Fruit fly (Drosophila melanogaster) whole organism, adult: ENCODE results near the gene dy.

Experiments
- CG11617 ChIP-seq: fragments of 200-800 bp; sonication (Bioruptor generic); optimal IDR thresholded peaks from 2 replicates; lab custom pipeline; 2017; ENCODE audit warnings: mild to moderate bottlenecking, missing biosample characterization, missing genetic modification reagents, missing genetic modification characterization
- CG12768 ChIP-seq: fragments of 200-800 bp; sonication (Bioruptor generic); optimal IDR thresholded peaks from 2 replicates; lab custom pipeline; 2017; ENCODE audit warnings: missing biosample characterization, missing genetic modification characterization, mild to moderate bottlenecking, moderate library complexity, missing genetic modification reagents
- CG14711 ChIP-seq: fragments of 200-800 bp; sonication (Bioruptor generic); optimal IDR thresholded peaks from 2 replicates; lab custom pipeline; 2018; ENCODE audit warnings: missing biosample characterization, mild to moderate bottlenecking, missing genetic modification characterization, moderate library complexity
- CG1620 ChIP-seq: fragments of 200-800 bp; sonication (Bioruptor generic); optimal IDR thresholded peaks from 2 replicates; lab custom pipeline; 2016; ENCODE audit warnings: missing biosample characterization, missing genetic modification characterization
- CG33017 ChIP-seq: fragments of 200-800 bp; sonication (Bioruptor generic); optimal IDR thresholded peaks from 2 replicates; lab custom pipeline; 2018; ENCODE audit warnings: missing biosample characterization, mild to moderate bottlenecking, missing genetic modification characterization, moderate library complexity
- CG5204 ChIP-seq: fragments of 200-800 bp; sonication (Bioruptor generic); optimal IDR thresholded peaks from 2 replicates; lab custom pipeline; 2016; ENCODE audit warnings: missing biosample characterization, missing genetic modification characterization
- CG7045 ChIP-seq: fragments of 200-800 bp; sonication (Bioruptor generic); optimal IDR thresholded peaks from 2 replicates; lab custom pipeline; 2017; ENCODE audit warnings: missing biosample characterization, mild to moderate bottlenecking, missing genetic modification characterization
- CG7101 ChIP-seq: fragments of 200-800 bp; sonication (Bioruptor generic); optimal IDR thresholded peaks from 2 replicates; lab custom pipeline; 2018; ENCODE audit warnings: missing biosample characterization, mild to moderate bottlenecking, missing genetic modification characterization, moderate library complexity
- Clk ChIP-seq: fragments of 200-800 bp; sonication (Bioruptor generic); optimal IDR thresholded peaks from 2 replicates; lab custom pipeline; 2017; ENCODE audit warnings: missing biosample characterization, missing genetic modification characterization
- Crg-1 ChIP-seq: fragments of 200-800 bp; sonication (Bioruptor generic); optimal IDR thresholded peaks from 2 replicates; lab custom pipeline; 2016; ENCODE audit warnings: missing biosample characterization, missing genetic modification characterization
- Hr96 ChIP-seq: fragments of 200-800 bp; sonication (Bioruptor generic); optimal IDR thresholded peaks from 2 replicates; lab custom pipeline; 2016; ENCODE audit warnings: missing biosample characterization, missing genetic modification characterization
- Mnt ChIP-seq: fragments of 200-800 bp; sonication (Bioruptor generic); optimal IDR thresholded peaks from 2 replicates; lab custom pipeline; 2016; ENCODE audit warnings: missing biosample characterization, mild to moderate bottlenecking, missing genetic modification characterization
- bab1 ChIP-seq: fragments of 200-800 bp; sonication (Bioruptor generic); optimal IDR thresholded peaks from 3 replicates; lab custom pipeline; 2019; ENCODE audit warnings: missing biosample characterization, mild to moderate bottlenecking, missing genetic modification characterization, moderate library complexity
- cic ChIP-seq: fragments of 200-800 bp; sonication (Bioruptor generic); optimal IDR thresholded peaks from 2 replicates; lab custom pipeline; 2017; ENCODE audit warnings: missing biosample characterization, mild to moderate bottlenecking, missing genetic modification characterization, moderate library complexity
- cnc ChIP-seq, 2 experiments: fragments of >200 bp; optimal IDR thresholded peaks; 2 replicates each; lab custom pipeline; 2017
- kay ChIP-seq: fragments of 200-800 bp; sonication (Bioruptor generic); peaks from one replicate; lab custom pipeline; 2016; ENCODE audit warnings: missing biosample characterization, missing genetic modification characterization, borderline replicate concordance
- ovo ChIP-seq: fragments of 200-800 bp; sonication (Bioruptor generic); optimal IDR thresholded peaks from 2 replicates; lab custom pipeline; 2016; ENCODE audit warnings: missing biosample characterization, missing genetic modification characterization
- pad ChIP-seq: fragments of 200-800 bp; sonication (Bioruptor generic); optimal IDR thresholded peaks from 3 replicates; lab custom pipeline; 2017; ENCODE audit warnings: missing biosample characterization, missing genetic modification characterization, mild to moderate bottlenecking, moderate library complexity, missing genetic modification reagents
- tj ChIP-seq: fragments of 200-800 bp; sonication (Bioruptor generic); optimal IDR thresholded peaks from 3 replicates; lab custom pipeline; 2017; ENCODE audit warnings: missing biosample characterization, mild to moderate bottlenecking, missing genetic modification characterization, moderate library complexity
- toe ChIP-seq: fragments of 200-800 bp; sonication (Bioruptor generic); optimal IDR thresholded peaks from 2 replicates; lab custom pipeline; 2016; ENCODE audit warnings: missing biosample characterization, missing genetic modification characterization

dy gene

DNA sequence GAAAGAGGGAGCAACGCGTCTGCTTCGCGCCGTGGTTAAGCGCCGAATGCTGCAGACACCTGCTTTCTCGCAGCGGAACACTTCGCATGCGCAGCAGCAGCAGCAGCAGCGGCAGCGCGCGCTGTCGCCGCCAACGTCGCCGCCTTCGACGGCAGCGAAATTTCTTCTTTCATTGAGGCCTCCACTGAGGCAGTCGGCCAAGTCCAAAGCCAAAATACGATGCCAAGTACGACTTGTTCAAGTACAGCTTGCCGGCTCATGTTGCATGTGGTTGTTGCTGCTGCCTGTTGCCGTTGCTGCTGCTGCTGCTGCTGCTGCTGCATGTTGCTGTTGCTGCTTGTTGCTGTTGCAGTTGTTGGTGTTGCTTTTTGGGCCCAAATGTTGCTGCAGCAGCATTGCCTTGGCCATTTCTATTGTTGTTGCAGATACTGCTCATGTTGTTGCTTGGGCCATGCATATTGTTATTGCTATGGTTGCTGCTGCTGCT is at the start of gene dy:
dy (minus strand) TSS at position 51 of the 487 bp plus-strand sequence.
- TF ChIP-seq tj (GFP tag; lab: Kevin White, UChicago) (no peak), CG14711 (no peak), ovo (GFP tag; lab: Kevin White, UChicago) (no peak), Hr96 (GFP tag; lab: Kevin White, UChicago) (no peak), CG33017 (tag; lab: Kevin White, UChicago) (no peak), CG1620 (GFP tag; lab: Kevin White, UChicago) (no peak), toe (GFP tag; lab: Kevin White, UChicago) (no peak), cnc (optimal IDR thresholded peaks at IDR 0.05; lab: Kevin White, UChicago) (no peak), kay (no peak), Crg-1 (GFP tag; lab: Kevin White, UChicago) (no peak), Mnt (GFP tag; lab: Kevin White, UChicago) (no peak), pad (no peak), CG5204 (GFP tag; lab: Kevin White, UChicago) (no peak), CG12768 (GFP tag; lab: Kevin White, UChicago) (no peak), Clk (GFP tag; lab: Kevin White, UChicago) (no peak), CG11617 (GFP tag; lab: Kevin White, UChicago) (no peak), cic (GFP tag; lab: Kevin White, UChicago) (no peak)

DNA sequence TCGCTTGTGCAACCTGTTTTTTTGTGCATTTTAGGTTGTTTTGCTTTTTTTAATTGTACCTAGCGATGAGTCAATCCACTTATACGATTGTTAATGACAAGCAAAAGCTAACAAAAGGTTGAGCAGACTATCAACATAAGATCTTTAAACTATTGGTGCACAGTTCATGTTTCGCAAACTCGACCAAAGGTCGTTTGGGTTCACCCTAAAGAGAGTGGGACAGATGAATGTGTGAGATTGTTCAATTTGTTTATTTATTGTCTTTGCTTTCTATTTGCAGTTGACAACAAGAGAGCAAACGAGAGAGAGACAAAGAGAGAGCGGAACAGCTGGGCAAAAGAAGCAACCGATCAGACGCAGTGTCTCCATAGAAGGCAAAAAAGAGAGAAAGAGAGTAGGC is 44.4 kb upstream of the dy start:
- TF ChIP-seq pad: no peak
- peak; percentile 4 for TF ChIP-seq CG1620 (GFP tag; lab: Kevin White, UChicago)
- peak; percentile 47 for TF ChIP-seq CG11617 (GFP tag; lab: Kevin White, UChicago)
- TF ChIP-seq CG7101 (tag; lab: Kevin White, UChicago): peak; percentile 66
- no peak for TF ChIP-seq ovo (GFP tag; lab: Kevin White, UChicago)
- TF ChIP-seq kay: no peak
- peak; percentile 38 for TF ChIP-seq cic (GFP tag; lab: Kevin White, UChicago)
- TF ChIP-seq Clk (GFP tag; lab: Kevin White, UChicago): no peak
- TF ChIP-seq Hr96 (GFP tag; lab: Kevin White, UChicago): no peak
- TF ChIP-seq Crg-1 (GFP tag; lab: Kevin White, UChicago): no peak
- peak; percentile 67 for TF ChIP-seq bab1 (GFP tag; lab: Kevin White, UChicago)
- peak; percentile 54 for TF ChIP-seq CG12768 (GFP tag; lab: Kevin White, UChicago)
- TF ChIP-seq tj (GFP tag; lab: Kevin White, UChicago): peak; percentile 28
- TF ChIP-seq CG14711: peak; percentile 4
- peak; percentile 9 for TF ChIP-seq CG7045 (GFP tag; lab: Kevin White, UChicago)

DNA sequence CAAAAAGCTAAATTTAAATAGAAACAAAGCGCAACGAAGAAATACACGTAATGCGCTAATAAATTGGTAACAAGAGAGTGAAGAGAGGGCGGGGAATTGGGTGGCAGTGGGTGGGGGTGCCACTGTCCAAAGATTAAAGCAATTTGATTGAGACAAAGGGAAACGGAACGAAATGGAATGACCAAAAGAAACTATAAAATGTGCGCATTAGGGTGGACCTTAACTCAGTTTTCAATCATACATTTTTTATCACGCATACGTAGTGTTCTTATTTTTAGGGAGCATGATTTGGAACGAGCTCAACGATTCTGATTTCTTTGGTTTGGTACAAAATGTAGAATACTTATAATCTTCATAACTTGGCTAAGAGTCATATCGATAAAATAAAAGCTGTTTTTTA is 43.4 kb upstream of the dy start:
- TF ChIP-seq CG14711 (peak; percentile 27), CG12768 (GFP tag; lab: Kevin White, UChicago) (peak; percentile 61), bab1 (GFP tag; lab: Kevin White, UChicago) (peak; percentile 32), ovo (GFP tag; lab: Kevin White, UChicago) (no peak), Crg-1 (GFP tag; lab: Kevin White, UChicago) (no peak), cic (GFP tag; lab: Kevin White, UChicago) (peak; percentile 20), Hr96 (GFP tag; lab: Kevin White, UChicago) (peak; percentile 28), Clk (GFP tag; lab: Kevin White, UChicago) (no peak), CG5204 (GFP tag; lab: Kevin White, UChicago) (no peak), CG33017 (tag; lab: Kevin White, UChicago) (no peak), tj (GFP tag; lab: Kevin White, UChicago) (no peak), cnc (optimal IDR thresholded peaks at IDR 0.05; lab: Kevin White, UChicago) (no peak), CG7045 (GFP tag; lab: Kevin White, UChicago) (peak; percentile 1), pad (no peak), kay (no peak), toe (GFP tag; lab: Kevin White, UChicago) (no peak), CG11617 (GFP tag; lab: Kevin White, UChicago) (peak; percentile 19), Mnt (GFP tag; lab: Kevin White, UChicago) (no peak), CG1620 (GFP tag; lab: Kevin White, UChicago) (no peak), CG7101 (tag; lab: Kevin White, UChicago) (peak; percentile 65)

DNA sequence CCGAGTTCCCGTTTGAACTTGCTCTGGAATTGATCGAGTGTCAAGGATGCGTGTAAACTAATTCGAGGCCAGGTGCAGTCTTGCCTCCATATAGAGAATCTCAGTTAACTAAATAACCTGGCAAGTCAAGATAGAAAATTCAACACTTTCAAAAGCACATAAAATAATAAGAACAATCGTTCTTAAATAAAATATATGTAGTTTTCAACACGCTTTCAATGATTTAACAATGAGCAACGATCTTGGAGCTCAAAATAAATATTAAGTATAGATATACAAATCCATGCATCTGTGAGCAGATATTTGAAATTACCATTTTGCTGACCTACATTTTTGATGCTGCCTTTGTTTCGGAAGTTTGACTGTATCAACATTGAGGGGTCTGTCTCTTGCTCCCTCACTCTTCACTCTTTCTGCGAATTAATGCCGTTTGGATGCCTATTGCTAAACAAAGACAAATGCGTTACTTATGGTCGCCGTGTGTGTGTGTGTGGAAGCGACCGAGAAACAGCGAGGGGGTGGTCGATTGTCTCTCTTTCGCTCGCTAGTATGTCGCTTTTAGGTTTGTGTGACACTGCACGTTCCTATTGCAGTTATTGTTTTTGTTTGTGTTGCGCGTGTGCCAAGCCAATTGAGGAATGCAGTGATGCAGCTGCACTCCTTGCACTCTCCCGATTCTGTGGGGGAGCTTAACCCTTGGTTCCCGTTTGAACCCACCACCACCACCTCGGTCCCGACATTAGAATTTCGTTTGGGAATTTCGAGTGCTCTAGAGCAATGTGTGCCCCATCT is 41.9 kb upstream of the dy start:
- TF ChIP-seq ovo (GFP tag; lab: Kevin White, UChicago) (peak; percentile 79), pad (peak; percentile 92), Mnt (GFP tag; lab: Kevin White, UChicago) (peak; percentile 70), kay (peak; percentile 83), CG14711 (peak; percentile 77), Crg-1 (GFP tag; lab: Kevin White, UChicago) (peak; percentile 54), cnc (optimal IDR thresholded peaks at IDR 0.05; lab: Kevin White, UChicago) (no peak), CG7045 (GFP tag; lab: Kevin White, UChicago) (peak; percentile 78), Clk (GFP tag; lab: Kevin White, UChicago) (peak; percentile 64), CG1620 (GFP tag; lab: Kevin White, UChicago) (peak; percentile 78), CG12768 (GFP tag; lab: Kevin White, UChicago) (peak; percentile 72), toe (GFP tag; lab: Kevin White, UChicago) (peak; percentile 80), CG7101 (tag; lab: Kevin White, UChicago) (peak; percentile 91), CG5204 (GFP tag; lab: Kevin White, UChicago) (peak; percentile 77), Hr96 (GFP tag; lab: Kevin White, UChicago) (peak; percentile 84), bab1 (GFP tag; lab: Kevin White, UChicago) (peak; percentile 78), tj (GFP tag; lab: Kevin White, UChicago) (peak; percentile 80), CG33017 (tag; lab: Kevin White, UChicago) (peak; percentile 78), CG11617 (GFP tag; lab: Kevin White, UChicago) (peak; percentile 87), cic (GFP tag; lab: Kevin White, UChicago) (peak; percentile 67)
